Fruit fly (Drosophila melanogaster) whole organism, prepupa: ENCODE measurements around the gene IleRS-m.

Experiments used
- CG3919 ChIP-seq: fragments of 200-800 bp; sonication (Bioruptor generic); optimal IDR thresholded peaks from 3 replicates; lab custom pipeline; 2016; ENCODE audit warnings: missing biosample characterization, missing genetic modification characterization
- CG6276 ChIP-seq: fragments of 200-800 bp; sonication (Bioruptor generic); optimal IDR thresholded peaks from 2 replicates; lab custom pipeline; 2017; ENCODE audit warnings: missing biosample characterization, mild to moderate bottlenecking, missing genetic modification characterization
- CG6808 ChIP-seq: fragments of 200-800 bp; sonication (Bioruptor generic); optimal IDR thresholded peaks from 3 replicates; lab custom pipeline; 2017; ENCODE audit warnings: missing biosample characterization, missing genetic modification characterization, mild to moderate bottlenecking, moderate library complexity, missing genetic modification reagents
- CG6854 ChIP-seq: fragments of 200-800 bp; sonication (Bioruptor generic); optimal IDR thresholded peaks from 2 replicates; lab custom pipeline; 2017; ENCODE audit warnings: missing biosample characterization, mild to moderate bottlenecking, missing genetic modification characterization
- CG7368 ChIP-seq: fragments of 200-800 bp; sonication (Bioruptor generic); optimal IDR thresholded peaks from 3 replicates; lab custom pipeline; 2016; ENCODE audit warnings: missing biosample characterization, missing genetic modification characterization
- Lpt ChIP-seq: fragments of 200-800 bp; sonication (Bioruptor generic); optimal IDR thresholded peaks from 3 replicates; lab custom pipeline; 2016; ENCODE audit warnings: missing biosample characterization, missing genetic modification characterization
- Met ChIP-seq: fragments of 200-800 bp; sonication (Bioruptor generic); optimal IDR thresholded peaks from 3 replicates; lab custom pipeline; 2016; ENCODE audit warnings: missing biosample characterization, missing genetic modification characterization
- cyc ChIP-seq: fragments of 200-800 bp; sonication (Bioruptor generic); optimal IDR thresholded peaks from 3 replicates; lab custom pipeline; 2016; ENCODE audit warnings: missing biosample characterization, missing genetic modification characterization
- dsx ChIP-seq: fragments of 200-800 bp; optimal IDR thresholded peaks from 3 replicates; lab custom pipeline; 2019; ENCODE audit warnings: missing biosample characterization, mild to moderate bottlenecking, missing genetic modification characterization, moderate library complexity; ENCODE audit not compliant: poor library complexity, severe bottlenecking
- fd85E ChIP-seq: fragments of 200-800 bp; sonication (Bioruptor generic); optimal IDR thresholded peaks from 3 replicates; lab custom pipeline; 2016; ENCODE audit warnings: missing biosample characterization, missing genetic modification characterization
- fkh ChIP-seq: fragments of 200-800 bp; sonication (Bioruptor generic); optimal IDR thresholded peaks from 3 replicates; lab custom pipeline; 2017; ENCODE audit warnings: missing biosample characterization, mild to moderate bottlenecking, missing genetic modification characterization, moderate library complexity

DNA sequence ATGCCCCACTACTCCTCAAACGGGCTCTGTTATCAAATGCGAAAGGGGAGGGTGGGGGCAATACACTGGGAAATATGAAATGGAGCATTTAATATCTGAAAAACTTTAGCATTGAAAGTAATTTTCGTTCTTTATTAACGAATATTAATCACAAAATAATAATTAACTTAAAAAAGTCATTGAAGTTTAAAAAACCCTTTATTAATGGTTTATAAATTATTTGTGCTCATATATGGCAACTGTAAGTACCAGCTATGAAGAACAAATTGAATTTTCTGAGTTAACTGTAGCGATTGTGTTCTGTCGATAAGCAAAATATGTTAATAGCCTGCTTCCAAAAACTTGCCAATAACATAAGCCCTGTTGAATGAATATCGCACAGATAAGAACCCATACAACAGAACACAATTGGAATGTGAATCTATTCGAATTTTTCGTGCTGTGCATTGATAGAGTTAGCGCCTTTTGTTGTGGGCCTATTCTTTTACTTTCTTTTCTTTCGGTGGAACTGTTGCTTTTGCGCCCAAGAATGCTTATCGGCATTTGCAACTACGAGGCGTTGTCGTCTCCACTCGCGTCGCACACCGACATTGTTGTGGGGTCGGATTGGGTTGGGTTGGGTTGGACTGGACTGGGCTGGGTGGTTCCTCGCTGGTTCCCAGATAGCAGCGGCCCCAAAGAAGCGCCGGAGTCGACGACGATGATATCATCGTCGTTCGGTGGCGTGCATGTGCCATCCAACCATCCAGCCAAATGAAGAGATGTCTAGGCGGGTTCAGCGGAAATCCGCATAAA is 39.1 kb upstream of the IleRS-m start:
- TF ChIP-seq cyc (GFP tag; lab: Kevin White, UChicago) (no peak), fkh (GFP tag; lab: Kevin White, UChicago) (no peak), CG6854 (no peak), Met (GFP tag; lab: Kevin White, UChicago) (no peak), CG6808 (GFP tag; lab: Kevin White, UChicago) (no peak), CG3919 (GFP tag; lab: Kevin White, UChicago) (no peak), dsx (GFP tag; lab: Kevin White, UChicago) (peak; percentile 92), Lpt (GFP tag; lab: Kevin White, UChicago) (no peak), fd85E (GFP tag; lab: Kevin White, UChicago) (no peak), CG7368 (no peak), CG6276 (peak; percentile 54)
